Worm (Caenorhabditis elegans): ENCODE data around the gene F44E5.2.
A peak's percentile ranks its signal among the peaks of the same experiment; 100 is the strongest.

The F44E5.2 gene

ce11 chrII:11731174-11731724, 35.3 kb upstream of the F44E5.2 start:
- peak; percentile 62 for TF ChIP-seq elt-2 (tag; optimal IDR thresholded peaks at IDR 0.05)
- no peak for TF ChIP-seq madf-2 (tag; optimal IDR thresholded peaks at IDR 0.05)
- TF ChIP-seq F13H6.1 (tag; optimal IDR thresholded peaks at IDR 0.05), result no peak
- TF ChIP-seq pha-4 (tag; optimal IDR thresholded peaks at IDR 0.05), result no peak
- TF ChIP-seq hlh-15 (tag; optimal IDR thresholded peaks at IDR 0.05), result no peak
- TF ChIP-seq K09A11.1 (tag; optimal IDR thresholded peaks at IDR 0.05; ENCODE audit: insufficient read depth), result no peak
- TF ChIP-seq K02D7.2 (tag; optimal IDR thresholded peaks at IDR 0.05), result no peak
- TF ChIP-seq fax-1 (tag; optimal IDR thresholded peaks at IDR 0.05), result no peak

- no peak for TF ChIP-seq hlh-13 (GFP tag; optimal IDR thresholded peaks at IDR 0.05)
- no peak for TF ChIP-seq ceh-18 (tag; optimal IDR thresholded peaks at IDR 0.05)
- TF ChIP-seq eyg-1 (tag; optimal IDR thresholded peaks at IDR 0.05), result no peak
- no peak for TF ChIP-seq tbx-2 (tag; optimal IDR thresholded peaks at IDR 0.05)
- no peak for TF ChIP-seq rnt-1 (tag; optimal IDR thresholded peaks at IDR 0.05)
- no peak for TF ChIP-seq fkh-6 (tag; optimal IDR thresholded peaks at IDR 0.05)
- no peak for TF ChIP-seq ceh-14 (tag; optimal IDR thresholded peaks at IDR 0.05)
- TF ChIP-seq unc-42 (tag; optimal IDR thresholded peaks at IDR 0.05), result no peak
- no peak for TF ChIP-seq hlh-30 (tag; optimal IDR thresholded peaks at IDR 0.05; ENCODE audit: insufficient read depth)
These were observed 34.1 kb upstream of the F44E5.2 start, which contains the start of gene F13D12.8 for ce11 chrII:11732513-11732912. Gene F13D12.8 (minus strand): TSS chrII:11732594.

- TF ChIP-seq hlh-8 (tag; optimal IDR thresholded peaks at IDR 0.05), result no peak
- TF ChIP-seq tbx-2 (tag; optimal IDR thresholded peaks at IDR 0.05), result no peak
- TF ChIP-seq ceh-31 (tag; optimal IDR thresholded peaks at IDR 0.05), result no peak
These were observed 32.7 kb upstream of the F44E5.2 start for ce11 chrII:11733850-11734249.

- TF ChIP-seq unc-55 (GFP tag; optimal IDR thresholded peaks at IDR 0.05) (peak; percentile 68), ceh-34 (tag; optimal IDR thresholded peaks at IDR 0.05) (no peak)
These were observed 29.2 kb upstream of the F44E5.2 start for ce11 chrII:11737347-11737746.

- TF ChIP-seq pha-2 (tag; optimal IDR thresholded peaks at IDR 0.05), result no peak
- peak; percentile 74 for TF ChIP-seq elt-2 (tag; optimal IDR thresholded peaks at IDR 0.05)
These were observed 27.4 kb upstream of the F44E5.2 start, which contains the start of gene ctsa-1.2 for ce11 chrII:11739199-11739598. Gene ctsa-1.2 (plus strand): TSS chrII:11739358.

- TF ChIP-seq unc-55 (GFP tag; optimal IDR thresholded peaks at IDR 0.05), result no peak
- TF ChIP-seq Y22D7AL.16 (tag; optimal IDR thresholded peaks at IDR 0.05), result no peak
- TF ChIP-seq pat-9 (tag; optimal IDR thresholded peaks at IDR 0.05), result no peak
- no peak for TF ChIP-seq dmd-4 (tag; optimal IDR thresholded peaks at IDR 0.05; ENCODE audit: borderline replicate concordance)
- no peak for TF ChIP-seq zip-5 (tag; optimal IDR thresholded peaks at IDR 0.05)
- no peak for TF ChIP-seq tbx-7 (tag; optimal IDR thresholded peaks at IDR 0.05)
- no peak for TF ChIP-seq sdc-2 (tag; optimal IDR thresholded peaks at IDR 0.05)
- no peak for TF ChIP-seq pha-2 (tag; optimal IDR thresholded peaks at IDR 0.05)
- TF ChIP-seq dve-1 (tag; optimal IDR thresholded peaks at IDR 0.05), result no peak
- TF ChIP-seq K02D7.2 (tag; optimal IDR thresholded peaks at IDR 0.05), result no peak
- TF ChIP-seq ref-2 (tag; optimal IDR thresholded peaks at IDR 0.05), result no peak
- no peak for TF ChIP-seq fax-1 (tag; optimal IDR thresholded peaks at IDR 0.05)
- no peak for TF ChIP-seq lin-11 (tag; optimal IDR thresholded peaks at IDR 0.05)
- TF ChIP-seq fkh-10 (GFP tag; optimal IDR thresholded peaks at IDR 0.05), result no peak
- no peak for TF ChIP-seq K09A11.1 (tag; optimal IDR thresholded peaks at IDR 0.05; ENCODE audit: insufficient read depth)
- no peak for TF ChIP-seq ztf-16 (tag; optimal IDR thresholded peaks at IDR 0.05)
These were observed 24.3 kb upstream of the F44E5.2 start for ce11 chrII:11742320-11742719.
